Worm (Caenorhabditis elegans): ENCODE data around the gene srg-1.

DNA sequence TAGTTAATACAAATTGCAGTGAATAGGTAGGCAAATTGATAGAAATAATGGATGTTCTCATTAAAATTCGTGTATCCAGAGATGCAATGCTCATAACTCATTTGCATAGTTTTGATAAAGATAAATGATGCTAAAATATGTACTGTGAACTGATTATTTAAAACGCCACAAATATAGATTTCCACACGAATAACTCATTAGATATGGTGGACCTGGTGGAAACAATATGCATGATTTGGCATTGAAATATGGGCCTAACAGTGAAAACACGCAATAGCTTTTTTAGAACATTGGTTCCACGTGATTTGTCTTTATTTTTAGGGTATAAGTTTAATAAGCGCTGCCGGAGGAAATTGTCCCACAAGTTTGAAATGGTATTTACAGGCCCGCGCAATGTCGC lies 12.1 kb upstream of the srg-1 start, which contains the start of gene srg-3:
- TF ChIP-seq ceh-32 (tag; optimal IDR thresholded peaks at IDR 0.05; ENCODE audit: poor library complexity) = no peak
- TF ChIP-seq zag-1 (tag; optimal IDR thresholded peaks at IDR 0.05) = no peak
- no peak for TF ChIP-seq saeg-2 (GFP tag; IDR thresholded peaks at IDR 0.05)
- no peak for TF ChIP-seq nhr-25 (tag; optimal IDR thresholded peaks at IDR 0.05; ENCODE audit: borderline replicate concordance, insufficient read depth)
- TF ChIP-seq nhr-76 (tag; optimal IDR thresholded peaks at IDR 0.05) = no peak
- TF ChIP-seq cey-2 (tag; optimal IDR thresholded peaks at IDR 0.05; ENCODE audit: borderline replicate concordance, insufficient read depth) = no peak
- TF ChIP-seq ZK546.5 (tag; optimal IDR thresholded peaks at IDR 0.05) = no peak
- no peak for TF ChIP-seq ceh-20 (GFP tag; IDR thresholded peaks at IDR 0.05)
- TF ChIP-seq hlh-30 (tag; optimal IDR thresholded peaks at IDR 0.05; ENCODE audit: insufficient read depth) = no peak
- no peak for TF ChIP-seq ama-1 (optimal IDR thresholded peaks at IDR 0.05)
